Worm (Caenorhabditis elegans) whole organism, dauer: ENCODE measurements around the gene T20B12.3.

Experiments used
- unc-62 ChIP-seq: sonication (generic microtip); optimal IDR thresholded peaks from 2 replicates; lab custom pipeline; 2017; ENCODE audit warnings: missing biosample characterization, missing genetic modification reagents, missing genetic modification characterization

Gene T20B12.3

DNA sequence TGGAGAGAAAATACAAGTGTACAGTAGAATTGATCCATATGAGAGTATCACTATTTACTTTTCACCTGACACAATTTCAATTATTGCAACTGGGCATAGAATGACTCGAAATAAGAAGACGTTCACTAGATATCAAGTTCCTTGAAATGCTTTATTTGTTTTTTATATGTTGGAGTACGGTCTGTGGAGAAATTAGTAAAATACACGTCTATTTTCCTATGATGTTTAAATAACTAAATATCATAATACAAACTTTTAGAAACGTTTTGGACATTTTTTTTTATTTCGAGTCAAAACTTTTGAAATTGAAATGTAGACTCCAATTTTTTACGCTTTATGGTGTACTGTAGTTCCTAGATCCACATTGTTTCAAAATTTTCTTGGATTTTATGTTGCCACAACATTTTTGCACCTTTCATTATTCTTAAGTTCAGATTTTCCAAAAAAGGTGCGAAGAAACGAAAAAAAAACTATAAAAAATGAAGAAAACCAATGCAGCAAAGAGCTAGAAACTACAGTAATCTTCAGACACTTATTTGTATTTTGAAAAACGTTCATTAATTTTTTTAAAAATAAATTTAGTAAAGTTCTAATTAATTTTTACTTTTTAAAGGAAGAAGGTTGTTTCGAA is 12.4 kb upstream of the T20B12.3 start:
- no peak for TF ChIP-seq unc-62 (GFP tag; lab: Kevin White, UChicago)

DNA sequence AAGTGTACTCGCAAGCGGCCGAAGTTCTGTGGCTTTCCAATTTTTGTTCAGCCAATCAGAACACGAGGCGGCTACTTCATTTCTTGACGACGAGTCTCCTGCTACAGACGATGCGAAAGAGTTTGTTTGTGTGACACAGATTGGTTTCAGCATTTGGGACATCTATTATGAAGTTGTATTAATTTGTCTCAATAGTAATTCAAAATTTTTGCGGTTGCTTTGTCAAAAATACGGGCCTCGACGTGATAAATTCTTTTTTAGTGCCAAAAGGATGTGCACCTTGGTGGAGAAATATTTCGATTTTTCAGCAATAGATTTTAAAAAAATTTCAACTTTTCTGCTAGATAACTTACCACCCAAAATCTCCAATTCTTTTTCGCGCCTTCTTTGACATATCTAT is 11.3 kb upstream of the T20B12.3 start:
- TF ChIP-seq unc-62 (GFP tag; lab: Kevin White, UChicago): no peak

DNA sequence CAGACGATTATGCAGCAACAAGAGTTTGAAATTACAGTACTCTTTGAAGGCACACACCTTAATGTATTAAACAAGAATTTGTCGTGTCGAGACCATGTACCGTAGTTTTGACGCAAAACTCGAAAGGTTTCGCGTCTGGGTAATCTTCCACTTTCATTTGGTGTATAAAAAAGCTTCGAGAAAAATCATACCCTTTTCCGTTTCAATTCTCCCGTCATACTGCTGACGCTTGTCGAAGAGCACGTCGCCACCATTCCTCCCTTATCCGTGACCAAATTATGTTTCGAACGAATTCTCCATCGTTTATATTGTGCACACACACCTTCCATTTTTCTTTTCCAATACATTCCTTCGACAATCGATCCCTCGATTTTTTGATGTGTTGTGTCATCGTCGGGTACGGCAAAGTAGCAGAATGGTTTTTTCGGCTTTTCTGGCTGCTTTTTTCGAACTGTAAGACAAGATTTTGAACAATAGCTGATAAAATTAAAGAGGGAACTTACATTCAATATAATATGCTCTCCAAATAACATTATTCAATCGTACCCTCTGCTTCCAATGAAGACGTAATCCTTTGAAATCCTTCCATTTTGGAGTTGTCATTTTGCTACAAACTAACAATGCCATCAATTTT is 8.0 kb upstream of the T20B12.3 start:
- TF ChIP-seq unc-62 (GFP tag; lab: Kevin White, UChicago): no peak

DNA sequence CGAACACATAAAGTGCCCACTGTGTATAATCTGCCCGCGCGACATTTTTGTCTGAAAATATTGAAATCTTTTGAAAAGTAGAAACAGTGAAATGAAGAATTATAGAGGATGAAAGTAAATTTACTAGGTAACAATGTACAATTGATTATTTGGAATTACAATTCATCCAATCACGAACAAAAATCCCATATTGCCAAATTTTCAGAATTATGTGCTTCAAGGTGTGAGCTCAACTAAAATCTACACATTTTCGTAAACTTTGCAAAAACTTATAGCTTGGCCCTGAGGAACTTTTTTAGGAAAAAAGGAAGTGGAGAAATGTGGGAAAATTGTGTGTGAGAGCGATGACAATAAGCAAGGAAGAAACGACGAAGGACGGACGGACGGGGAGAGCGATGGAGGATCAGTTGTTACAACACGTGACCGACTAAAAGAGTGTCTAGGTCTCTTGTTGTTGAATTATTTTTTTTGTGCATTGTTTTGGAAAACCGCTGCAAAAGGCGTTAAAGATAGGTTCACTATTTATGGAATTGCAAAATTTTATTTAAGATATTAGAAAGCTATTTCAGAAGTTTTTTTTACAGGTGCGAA is 7.1 kb upstream of the T20B12.3 start, which contains the start of gene mml-1:
Gene mml-1, minus strand, starts transcription at position 51 of the 591 bp plus-strand sequence.
- no peak for TF ChIP-seq unc-62 (GFP tag; lab: Kevin White, UChicago)

DNA sequence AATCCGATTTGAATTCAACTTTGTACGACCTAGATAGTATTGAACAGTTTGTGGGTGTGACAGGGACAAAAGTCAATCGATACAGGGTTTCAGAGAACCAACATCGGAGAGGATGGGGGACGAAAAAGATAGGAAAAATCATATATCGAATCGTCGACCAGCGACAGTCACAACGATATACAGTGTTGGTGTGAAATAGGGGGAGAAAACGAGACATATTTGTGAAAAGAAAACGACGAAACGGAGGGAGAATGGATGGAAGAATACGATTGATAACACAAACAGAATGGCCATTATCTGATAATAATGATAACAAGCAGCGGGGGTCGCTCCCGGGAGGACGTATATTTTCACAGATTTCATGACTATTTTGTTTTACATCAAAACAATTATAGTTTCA is 6.5 kb upstream of the T20B12.3 start:
- TF ChIP-seq unc-62 (GFP tag; lab: Kevin White, UChicago): no peak

DNA sequence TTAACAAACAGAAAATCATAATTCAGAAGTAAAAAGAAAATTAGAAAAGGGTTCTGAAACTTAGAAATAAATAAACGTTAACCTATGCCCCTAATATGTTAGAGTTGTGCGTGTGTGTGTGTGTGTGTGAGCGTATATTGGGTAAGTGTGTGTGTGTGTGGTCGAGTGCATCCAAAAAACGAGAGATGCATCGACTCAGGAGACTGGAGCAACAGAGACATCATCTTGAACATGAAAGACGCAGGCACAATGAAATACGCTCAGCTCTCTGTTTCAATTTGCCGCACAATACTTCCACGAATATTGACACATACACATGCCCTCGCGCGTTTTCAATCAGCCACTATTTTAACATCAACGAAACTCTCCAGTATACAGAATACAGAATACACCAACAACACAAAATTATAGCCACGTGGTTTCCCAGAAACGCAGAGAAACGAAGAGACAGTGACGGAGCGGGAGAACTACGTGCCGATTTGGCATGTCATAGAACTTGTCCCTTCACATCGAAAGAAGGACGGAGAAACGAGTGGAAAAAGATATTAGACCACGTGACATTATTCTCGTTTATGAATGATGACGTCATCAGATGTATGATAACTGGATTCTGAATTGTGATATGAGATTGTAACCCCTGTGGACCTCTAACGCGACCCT is 5.6 kb upstream of the T20B12.3 start:
- TF ChIP-seq unc-62 (GFP tag; lab: Kevin White, UChicago): no peak

DNA sequence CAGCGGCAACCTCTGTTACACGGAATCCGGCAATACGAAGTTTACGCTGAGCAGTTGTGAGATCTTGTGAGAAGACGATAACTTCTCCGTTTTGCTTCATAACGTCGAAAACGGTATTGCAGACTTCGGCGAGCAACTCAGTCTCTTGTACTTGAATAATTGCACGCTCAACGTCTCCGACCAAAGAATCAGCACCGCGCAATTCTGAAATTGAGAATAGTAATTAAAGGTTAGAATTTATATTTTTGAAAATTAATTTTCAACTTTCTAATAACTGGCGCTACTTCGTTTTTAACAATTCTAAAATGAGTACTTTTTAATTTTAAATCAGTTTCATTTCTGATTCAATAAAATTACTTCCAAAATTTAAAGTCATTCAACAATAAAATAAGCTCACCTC is 3.4 kb upstream of the T20B12.3 start:
- no peak for TF ChIP-seq unc-62 (GFP tag; lab: Kevin White, UChicago)

DNA sequence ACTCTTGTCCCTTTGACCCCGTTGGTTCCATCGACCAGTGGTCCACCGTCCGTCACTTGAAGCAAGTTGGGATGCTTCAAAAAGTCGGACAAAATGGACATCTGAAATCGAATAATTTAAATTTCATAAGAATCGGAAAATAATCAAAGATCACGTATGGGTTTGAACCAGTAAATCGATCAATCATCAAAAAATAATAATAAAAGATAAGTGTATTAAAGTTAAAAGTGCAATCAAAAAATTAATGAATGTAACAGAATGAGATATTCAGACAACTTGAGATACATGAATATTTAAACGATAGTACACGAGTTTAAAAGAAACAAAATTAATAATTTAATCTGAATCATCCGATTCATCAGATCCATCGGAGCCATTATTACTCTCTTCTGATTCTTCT is 3.0 kb upstream of the T20B12.3 start, which contains the start of gene T20B12.7:
Gene T20B12.7, minus strand, starts transcription at position 101 of the 400 bp plus-strand sequence.
- TF ChIP-seq unc-62 (GFP tag; lab: Kevin White, UChicago): no peak

DNA sequence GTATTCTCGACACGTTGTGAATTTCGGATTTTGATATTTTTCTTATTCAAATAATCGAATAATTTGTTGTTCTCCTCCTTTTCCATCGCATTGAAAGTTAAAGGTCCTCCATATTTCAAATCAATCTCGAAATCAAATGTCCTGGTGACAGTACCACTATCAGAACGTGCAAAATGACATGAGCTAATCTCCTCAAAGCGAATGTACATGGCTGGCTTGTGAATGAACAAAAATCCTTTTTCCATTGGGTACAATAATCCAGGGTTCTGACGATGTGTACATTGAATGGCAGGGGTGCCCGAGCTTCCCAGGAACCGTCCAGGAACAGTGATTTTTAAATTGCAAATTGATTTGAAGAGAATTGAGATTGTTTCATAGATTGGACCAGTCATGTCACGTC is 1.8 kb upstream of the T20B12.3 start:
- TF ChIP-seq unc-62 (GFP tag; lab: Kevin White, UChicago): no peak

DNA sequence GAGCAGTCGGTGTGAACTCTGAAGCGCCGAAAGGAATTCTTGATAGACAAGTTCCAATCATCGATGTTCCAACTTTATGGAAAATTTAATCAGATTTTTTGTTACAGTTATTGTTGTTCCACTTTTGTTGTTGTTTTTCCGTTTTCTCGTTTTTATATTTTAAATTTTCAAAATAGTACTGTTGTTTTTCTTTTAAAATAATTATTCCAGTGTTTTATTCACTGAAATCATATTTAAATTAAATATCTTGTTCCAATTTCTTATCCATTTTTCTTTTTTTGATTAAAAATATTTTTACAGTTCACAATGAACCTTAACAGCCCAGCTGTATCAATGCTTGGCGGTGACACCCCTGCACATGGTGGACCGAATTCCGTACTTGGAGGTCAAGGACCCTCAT is 1.8 kb downstream of the T20B12.3 start, which contains the start of gene tbp-1:
Gene tbp-1, plus strand, starts transcription at position 301 of the 400 bp plus-strand sequence.
- no peak for TF ChIP-seq unc-62 (GFP tag; lab: Kevin White, UChicago)

DNA sequence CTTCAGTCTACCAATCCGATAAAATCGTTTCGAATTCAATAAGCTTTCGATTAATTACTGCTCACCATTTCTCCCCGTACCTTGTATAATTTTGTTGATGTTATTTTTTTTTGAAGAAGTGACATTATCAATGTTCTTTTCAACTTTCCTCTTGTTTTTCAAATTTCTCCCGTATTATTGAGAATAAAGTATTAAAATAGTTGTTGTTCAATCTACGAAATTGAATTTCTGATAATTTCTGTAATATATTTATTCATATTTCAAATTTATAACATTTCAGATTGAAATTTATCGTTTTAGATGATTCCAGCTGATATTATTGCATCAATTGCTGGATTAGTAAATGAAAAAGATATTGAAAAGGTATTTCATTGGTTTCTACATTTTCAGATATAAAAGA is 4.0 kb downstream of the T20B12.3 start, which contains the start of gene trd-1:
Gene trd-1, plus strand, starts transcription at position 301 of the 400 bp plus-strand sequence.
- no peak for TF ChIP-seq unc-62 (GFP tag; lab: Kevin White, UChicago)

DNA sequence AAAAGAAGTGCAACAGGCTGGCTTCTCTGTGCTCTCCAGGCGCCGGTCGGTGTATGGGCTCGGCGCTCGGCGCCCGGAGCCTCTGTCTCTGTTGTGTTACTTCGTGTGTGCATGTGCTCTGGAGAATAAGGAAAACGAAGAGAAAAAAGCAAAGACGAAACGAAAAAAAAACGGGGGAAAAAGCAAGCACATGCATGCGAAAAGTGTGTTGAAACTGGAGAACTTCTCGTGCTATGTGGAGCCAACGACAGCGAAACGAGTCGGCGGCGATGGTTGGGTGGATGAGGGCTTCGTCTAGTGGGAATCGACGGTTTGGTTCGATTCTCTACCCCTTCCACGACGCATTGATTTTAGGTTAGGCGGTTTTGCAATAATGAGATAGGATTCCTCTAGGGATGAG is 5.4 kb downstream of the T20B12.3 start:
- TF ChIP-seq unc-62 (GFP tag; lab: Kevin White, UChicago): no peak

DNA sequence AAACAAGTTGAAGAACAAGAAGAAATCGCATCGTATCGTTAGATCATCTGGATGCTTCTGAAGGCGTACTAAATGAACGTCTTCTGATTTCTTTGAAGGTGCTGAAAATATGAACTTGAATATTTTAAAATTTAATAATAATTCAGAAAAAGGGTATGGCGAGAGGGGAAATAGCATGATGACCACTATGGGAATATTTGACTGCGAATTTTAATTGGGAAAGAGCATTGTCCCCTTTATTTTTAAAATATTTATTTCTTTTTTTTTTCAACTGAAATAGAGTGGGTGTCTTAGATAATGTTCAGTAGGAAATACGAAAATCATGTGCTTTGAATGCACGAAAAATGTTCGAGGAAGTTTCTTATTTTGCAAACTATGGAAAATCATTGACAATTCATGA is 13.4 kb downstream of the T20B12.3 start, which contains the start of gene lgc-50:
Gene lgc-50, minus strand, starts transcription at position 101 of the 400 bp plus-strand sequence.
- TF ChIP-seq unc-62 (GFP tag; lab: Kevin White, UChicago): no peak

DNA sequence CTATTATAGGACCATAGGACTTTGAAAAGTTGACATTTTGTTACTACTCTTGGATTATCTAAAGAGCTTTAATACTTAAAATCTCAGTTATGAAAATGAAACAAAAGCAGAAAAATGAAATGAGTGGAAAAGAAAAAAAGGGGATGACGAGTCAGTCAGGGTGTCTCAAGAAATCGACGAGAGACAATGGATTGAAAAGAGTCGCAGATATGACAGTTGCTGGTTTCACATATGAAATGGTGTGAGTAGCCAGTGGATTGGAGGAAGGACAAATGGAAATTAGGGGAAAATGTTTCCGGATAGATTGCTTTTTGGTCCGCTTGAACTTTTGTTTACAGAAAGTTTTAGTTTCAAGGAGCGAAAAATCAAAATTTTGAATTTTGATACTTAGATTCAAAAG is 15.3 kb downstream of the T20B12.3 start:
- no peak for TF ChIP-seq unc-62 (GFP tag; lab: Kevin White, UChicago)

DNA sequence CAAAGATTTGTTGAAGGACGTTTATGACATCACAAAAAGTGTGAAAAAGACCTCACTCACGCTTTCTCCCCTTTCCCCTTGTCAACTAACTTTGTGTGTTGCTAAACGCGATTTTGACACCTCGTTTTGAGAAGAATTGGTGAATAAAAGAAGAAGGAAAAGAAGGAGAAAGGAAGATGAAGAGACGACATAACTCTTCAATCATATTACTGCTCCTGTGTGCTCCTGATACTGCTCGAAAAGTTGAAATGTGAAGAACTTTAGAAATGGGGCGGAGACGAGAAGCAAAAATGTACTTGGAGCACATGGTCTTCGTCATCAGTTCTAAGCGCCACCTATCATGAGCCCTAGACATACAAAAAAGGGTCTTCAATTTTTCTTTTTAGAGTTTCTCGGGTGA is 17.1 kb downstream of the T20B12.3 start:
- no peak for TF ChIP-seq unc-62 (GFP tag; lab: Kevin White, UChicago)
